Worm (Caenorhabditis elegans) whole organism, L2 larva: Measurements from ENCODE around the gene nlp-33.

ENCODE experiments used
- ZK546.5 ChIP-seq: sonication (generic microtip); optimal IDR thresholded peaks from 2 replicates; lab custom pipeline; 2017; ENCODE audit warnings: missing biosample characterization, missing genetic modification characterization
- alr-1 ChIP-seq: fragments of 150-350 bp; optimal IDR thresholded peaks from 2 replicates; lab custom pipeline; 2014; ENCODE audit warnings: missing biosample characterization, missing genetic modification characterization
- ama-1 ChIP-seq: fragments of 150-350 bp; optimal IDR thresholded peaks from 2 replicates; lab custom pipeline; 2018; ENCODE audit warnings: inconsistent platforms
- egl-27 ChIP-seq: sonication (generic microtip); optimal IDR thresholded peaks from 3 replicates; lab custom pipeline; 2017; ENCODE audit warnings: missing biosample characterization, missing genetic modification reagents, missing genetic modification characterization
- elt-3 ChIP-seq: sonication (generic microtip); optimal IDR thresholded peaks from 2 replicates; lab custom pipeline; 2017; ENCODE audit warnings: missing biosample characterization, missing genetic modification characterization
- nhr-21 ChIP-seq: fragments of 150-350 bp; optimal IDR thresholded peaks from 2 replicates; lab custom pipeline; 2014; ENCODE audit warnings: missing biosample characterization, missing genetic modification characterization
- peb-1 ChIP-seq: fragments of 150-350 bp; optimal IDR thresholded peaks from 2 replicates; lab custom pipeline; 2014; ENCODE audit warnings: missing biosample characterization, missing genetic modification characterization
- snpc-4 ChIP-seq: fragments of 150-350 bp; optimal IDR thresholded peaks from 2 replicates; lab custom pipeline; 2014; ENCODE audit warnings: missing biosample characterization, missing genetic modification characterization
- unc-39 ChIP-seq: fragments of 150-350 bp; optimal IDR thresholded peaks from 2 replicates; lab custom pipeline; 2014; ENCODE audit warnings: missing biosample characterization, missing genetic modification characterization
- zag-1 ChIP-seq: fragments of 150-350 bp; optimal IDR thresholded peaks from 2 replicates; lab custom pipeline; 2014; ENCODE audit warnings: missing biosample characterization, missing genetic modification characterization

- TF ChIP-seq unc-39 (tag; lab: Kevin White, UChicago) (no peak), egl-27 (tag; lab: Kevin White, UChicago) (no peak), peb-1 (no peak), elt-3 (tag; lab: Kevin White, UChicago) (no peak), snpc-4 (tag; lab: Kevin White, UChicago) (no peak), nhr-21 (tag; lab: Kevin White, UChicago) (no peak), alr-1 (tag; lab: Kevin White, UChicago) (no peak), zag-1 (tag; lab: Kevin White, UChicago) (no peak), ama-1 (lab: Kevin White, UChicago) (no peak), ZK546.5 (tag; lab: Kevin White, UChicago) (no peak)
Measured at ce11 chrV:11149405-11149804, 2.3 kb downstream of the nlp-33 start, which contains the start of gene T19C4.1.
